Fruit fly (Drosophila melanogaster): ENCODE results near the gene Wwox.

Gene Wwox

DNA sequence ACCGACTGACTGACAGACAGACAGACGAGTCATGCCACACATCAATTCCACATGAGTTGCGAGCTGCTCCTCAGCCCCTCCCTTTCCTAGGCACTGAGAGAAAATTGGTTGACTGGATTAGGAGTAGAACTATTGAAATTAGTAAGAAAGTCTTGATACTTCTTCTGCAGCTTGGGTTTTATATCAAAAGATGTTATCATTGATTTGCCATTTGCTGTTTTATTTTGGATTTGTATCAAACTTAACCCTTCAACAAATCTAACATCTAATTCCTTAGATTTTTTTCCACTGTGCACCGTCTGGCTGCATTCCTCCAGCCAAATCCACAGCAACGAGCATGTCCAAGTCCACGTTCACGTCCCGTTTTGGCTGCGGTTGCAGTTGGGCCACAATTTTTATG is 54.3 kb downstream of the Wwox start:
- TF ChIP-seq CG14655 (GFP tag; optimal IDR thresholded peaks at IDR 0.05) = peak; percentile 90
- peak; percentile 87 for TF ChIP-seq CG32121 (GFP tag; IDR thresholded peaks at IDR 0.05)
- TF ChIP-seq CG10348 (GFP tag; IDR thresholded peaks at IDR 0.05) = peak; percentile 49
- TF ChIP-seq fd96Ca (GFP tag; IDR thresholded peaks at IDR 0.05) = peak; percentile 87
- TF ChIP-seq CG4496 (GFP tag; IDR thresholded peaks at IDR 0.05) = peak; percentile 90
- TF ChIP-seq Pif1A (GFP tag; optimal IDR thresholded peaks at IDR 0.05) = peak; percentile 73
- TF ChIP-seq CG17806 (tag; optimal IDR thresholded peaks at IDR 0.05) = peak; percentile 53
- peak; percentile 65; the same call in 1 of the 2 replicates for TF ChIP-seq CG12605 (GFP tag; IDR thresholded peaks at IDR 0.05)
- no peak for TF ChIP-seq CG13204 (GFP tag; optimal IDR thresholded peaks at IDR 0.05)
- peak; percentile 62 for TF ChIP-seq CG9948 (tag; optimal IDR thresholded peaks at IDR 0.05)
- TF ChIP-seq CG15710 (tag; optimal IDR thresholded peaks at IDR 0.05) = no peak
- peak; percentile 89 for TF ChIP-seq CG8301 (tag; optimal IDR thresholded peaks at IDR 0.05)
- TF ChIP-seq rn (GFP tag; IDR thresholded peaks at IDR 0.05) = peak; percentile 72
- TF ChIP-seq gl (tag; optimal IDR thresholded peaks at IDR 0.05) = no peak
- TF ChIP-seq EcR (GFP tag; optimal IDR thresholded peaks at IDR 0.05) = no peak
- TF ChIP-seq Snoo (tag; optimal IDR thresholded peaks at IDR 0.05) = no peak
- peak; percentile 6 for TF ChIP-seq CG34367 (tag; optimal IDR thresholded peaks at IDR 0.05)
- peak; percentile 88 for TF ChIP-seq Ets98B (GFP tag; IDR thresholded peaks at IDR 0.05)
- no peak for TF ChIP-seq D1 (tag; optimal IDR thresholded peaks at IDR 0.05)
- peak; percentile 61 for TF ChIP-seq Pif1B (GFP tag; optimal IDR thresholded peaks at IDR 0.05)
- TF ChIP-seq CG8159 (tag; optimal IDR thresholded peaks at IDR 0.05) = peak; percentile 25
